Worm (Caenorhabditis elegans) whole organism, mixed stage, embryonic: Measurements from ENCODE around the gene srh-47.

Experiments
- bed-3 ChIP-seq: fragments of 200-800 bp; sonication (Bioruptor generic); optimal IDR thresholded peaks from 3 replicates; lab custom pipeline; 2018; ENCODE audit warnings: mild to moderate bottlenecking, missing genetic modification characterization, moderate library complexity, missing compliant biosample characterization
- lin-13 ChIP-seq: fragments of 150-350 bp; optimal IDR thresholded peaks from 2 replicates; lab custom pipeline; 2014; ENCODE audit warnings: missing biosample characterization, missing genetic modification characterization
- mls-2 ChIP-seq: sonication (generic microtip); optimal IDR thresholded peaks from 2 replicates; lab custom pipeline; 2016; ENCODE audit warnings: mild to moderate bottlenecking, missing genetic modification characterization, moderate library complexity, missing compliant biosample characterization
- pha-4 ChIP-seq: fragments of 150-350 bp; optimal IDR thresholded peaks from 2 replicates; lab custom pipeline; 2018; ENCODE audit warnings: missing biosample characterization, missing genetic modification reagents, missing genetic modification characterization
- sptf-1 ChIP-seq: sonication (generic microtip); optimal IDR thresholded peaks from 2 replicates; lab custom pipeline; 2017; ENCODE audit warnings: mild to moderate bottlenecking, missing genetic modification characterization, moderate library complexity, missing compliant biosample characterization
- unc-39 ChIP-seq: fragments of 150-350 bp; optimal IDR thresholded peaks from 2 replicates; lab custom pipeline; 2014; ENCODE audit warnings: missing biosample characterization, missing genetic modification characterization
- unc-62 ChIP-seq: fragments of 150-350 bp; optimal IDR thresholded peaks from 2 replicates; lab custom pipeline; 2014; ENCODE audit warnings: missing biosample characterization, missing genetic modification reagents, missing genetic modification characterization

ce11 chrV:11304200-11304599 is 3.8 kb upstream of the srh-47 start:
- TF ChIP-seq mls-2 (no peak), lin-13 (tag; lab: Kevin White, UChicago) (no peak), sptf-1 (tag; lab: Kevin White, UChicago) (no peak), bed-3 (GFP tag; lab: Kevin White, UChicago) (no peak), unc-39 (tag; lab: Kevin White, UChicago) (no peak), pha-4 (tag; lab: Kevin White, UChicago) (no peak), unc-62 (GFP tag; lab: Kevin White, UChicago) (no peak)
